Fruit fly (Drosophila melanogaster): ENCODE measurements around the gene tup.

tup gene

dm6 chr2L:18900976-18901375 lies 19.9 kb upstream of the tup start:
- TF ChIP-seq CG9948 (tag; optimal IDR thresholded peaks at IDR 0.05): no peak
- TF ChIP-seq CG4496 (GFP tag; IDR thresholded peaks at IDR 0.05): no peak
- no peak for TF ChIP-seq EcR (GFP tag; optimal IDR thresholded peaks at IDR 0.05)
- TF ChIP-seq CG13204 (GFP tag; optimal IDR thresholded peaks at IDR 0.05): no peak
- no peak for TF ChIP-seq CG10348 (GFP tag; IDR thresholded peaks at IDR 0.05)
- TF ChIP-seq Pif1A (GFP tag; optimal IDR thresholded peaks at IDR 0.05): no peak
- peak; percentile 44 for TF ChIP-seq Snoo (tag; optimal IDR thresholded peaks at IDR 0.05)

dm6 chr2L:18899862-18900261 lies 18.8 kb upstream of the tup start:
- TF ChIP-seq CG8159 (tag; optimal IDR thresholded peaks at IDR 0.05) (no peak), CG10348 (GFP tag; IDR thresholded peaks at IDR 0.05) (no peak), CG34367 (tag; optimal IDR thresholded peaks at IDR 0.05) (no peak), CG13204 (GFP tag; optimal IDR thresholded peaks at IDR 0.05) (no peak), Pif1A (GFP tag; optimal IDR thresholded peaks at IDR 0.05) (peak; percentile 14), CG32121 (GFP tag; IDR thresholded peaks at IDR 0.05) (no peak), fd96Ca (GFP tag; IDR thresholded peaks at IDR 0.05) (0 out of 3 replicates have a peak, but pooled peaks have one; percentile 20), EcR (GFP tag; optimal IDR thresholded peaks at IDR 0.05) (no peak), Snoo (tag; optimal IDR thresholded peaks at IDR 0.05) (no peak), Ets98B (GFP tag; IDR thresholded peaks at IDR 0.05) (0 out of 2 replicates have a peak, but pooled peaks have one; percentile 16), CG17806 (tag; optimal IDR thresholded peaks at IDR 0.05) (no peak), CG9948 (tag; optimal IDR thresholded peaks at IDR 0.05) (no peak), CG12605 (GFP tag; IDR thresholded peaks at IDR 0.05) (no peak), CG8301 (tag; optimal IDR thresholded peaks at IDR 0.05) (peak; percentile 52), CG14655 (GFP tag; optimal IDR thresholded peaks at IDR 0.05) (peak; percentile 46), CG4496 (GFP tag; IDR thresholded peaks at IDR 0.05) (0 out of 3 replicates have a peak, but pooled peaks have one; percentile 7), rn (GFP tag; IDR thresholded peaks at IDR 0.05) (no peak), gl (tag; optimal IDR thresholded peaks at IDR 0.05) (no peak)

dm6 chr2L:18899254-18899653 lies 18.2 kb upstream of the tup start:
- TF ChIP-seq CG32121 (GFP tag; IDR thresholded peaks at IDR 0.05): no peak
- no peak for TF ChIP-seq gl (tag; optimal IDR thresholded peaks at IDR 0.05)
- peak; percentile 4 for TF ChIP-seq CG17806 (tag; optimal IDR thresholded peaks at IDR 0.05)
- peak; percentile 31 for TF ChIP-seq CG9948 (tag; optimal IDR thresholded peaks at IDR 0.05)
- peak; percentile 55 for TF ChIP-seq Pif1A (GFP tag; optimal IDR thresholded peaks at IDR 0.05)
- no peak for TF ChIP-seq CG15710 (tag; optimal IDR thresholded peaks at IDR 0.05)
- TF ChIP-seq CG14655 (GFP tag; optimal IDR thresholded peaks at IDR 0.05): peak; percentile 61
- no peak for TF ChIP-seq CG4496 (GFP tag; IDR thresholded peaks at IDR 0.05)
- TF ChIP-seq CG13204 (GFP tag; optimal IDR thresholded peaks at IDR 0.05): no peak
- TF ChIP-seq Ets98B (GFP tag; IDR thresholded peaks at IDR 0.05): no peak
- no peak for TF ChIP-seq CG8159 (tag; optimal IDR thresholded peaks at IDR 0.05)
- no peak for TF ChIP-seq EcR (GFP tag; optimal IDR thresholded peaks at IDR 0.05)
- TF ChIP-seq D1 (tag; optimal IDR thresholded peaks at IDR 0.05): no peak
- no peak for TF ChIP-seq CG10348 (GFP tag; IDR thresholded peaks at IDR 0.05)
- TF ChIP-seq fd96Ca (GFP tag; IDR thresholded peaks at IDR 0.05): no peak
- TF ChIP-seq CG12605 (GFP tag; IDR thresholded peaks at IDR 0.05): no peak
- TF ChIP-seq CG34367 (tag; optimal IDR thresholded peaks at IDR 0.05): no peak
- peak; percentile 58 for TF ChIP-seq CG8301 (tag; optimal IDR thresholded peaks at IDR 0.05)
- TF ChIP-seq Pif1B (GFP tag; optimal IDR thresholded peaks at IDR 0.05): peak; percentile 38
- TF ChIP-seq Snoo (tag; optimal IDR thresholded peaks at IDR 0.05): no peak
- no peak for TF ChIP-seq rn (GFP tag; IDR thresholded peaks at IDR 0.05)

- TF ChIP-seq CG12605 (GFP tag; IDR thresholded peaks at IDR 0.05) (no peak), Ets98B (GFP tag; IDR thresholded peaks at IDR 0.05) (no peak), fd96Ca (GFP tag; IDR thresholded peaks at IDR 0.05) (no peak)
These were observed 16.9 kb upstream of the tup start for dm6 chr2L:18897992-18898391.

dm6 chr2L:18896818-18897578 lies 15.9 kb upstream of the tup start:
- TF ChIP-seq CG15710 (tag; optimal IDR thresholded peaks at IDR 0.05) (no peak), Pif1B (GFP tag; optimal IDR thresholded peaks at IDR 0.05) (no peak), EcR (GFP tag; optimal IDR thresholded peaks at IDR 0.05) (no peak), CG9948 (tag; optimal IDR thresholded peaks at IDR 0.05) (no peak), rn (GFP tag; IDR thresholded peaks at IDR 0.05) (no peak), CG8301 (tag; optimal IDR thresholded peaks at IDR 0.05) (no peak), CG8159 (tag; optimal IDR thresholded peaks at IDR 0.05) (no peak), Snoo (tag; optimal IDR thresholded peaks at IDR 0.05) (no peak), Pif1A (GFP tag; optimal IDR thresholded peaks at IDR 0.05) (no peak), CG4496 (GFP tag; IDR thresholded peaks at IDR 0.05) (no peak), CG14655 (GFP tag; optimal IDR thresholded peaks at IDR 0.05) (no peak), CG32121 (GFP tag; IDR thresholded peaks at IDR 0.05) (no peak), Ets98B (GFP tag; IDR thresholded peaks at IDR 0.05) (no peak), gl (tag; optimal IDR thresholded peaks at IDR 0.05) (no peak), fd96Ca (GFP tag; IDR thresholded peaks at IDR 0.05) (no peak), D1 (tag; optimal IDR thresholded peaks at IDR 0.05) (no peak), CG34367 (tag; optimal IDR thresholded peaks at IDR 0.05) (no peak), CG17806 (tag; optimal IDR thresholded peaks at IDR 0.05) (no peak), CG13204 (GFP tag; optimal IDR thresholded peaks at IDR 0.05) (no peak)

dm6 chr2L:18896371-18896770 lies 15.3 kb upstream of the tup start:
- TF ChIP-seq CG4496 (GFP tag; IDR thresholded peaks at IDR 0.05): no peak
- no peak for TF ChIP-seq CG10348 (GFP tag; IDR thresholded peaks at IDR 0.05)
- no peak for TF ChIP-seq CG8159 (tag; optimal IDR thresholded peaks at IDR 0.05)
- no peak for TF ChIP-seq CG15710 (tag; optimal IDR thresholded peaks at IDR 0.05)
- no peak for TF ChIP-seq CG13204 (GFP tag; optimal IDR thresholded peaks at IDR 0.05)
- TF ChIP-seq Pif1A (GFP tag; optimal IDR thresholded peaks at IDR 0.05): no peak
- no peak for TF ChIP-seq CG14655 (GFP tag; optimal IDR thresholded peaks at IDR 0.05)
- no peak for TF ChIP-seq Snoo (tag; optimal IDR thresholded peaks at IDR 0.05)
- no peak for TF ChIP-seq CG12605 (GFP tag; IDR thresholded peaks at IDR 0.05)
- no peak for TF ChIP-seq D1 (tag; optimal IDR thresholded peaks at IDR 0.05)
- no peak for TF ChIP-seq CG9948 (tag; optimal IDR thresholded peaks at IDR 0.05)
- TF ChIP-seq CG17806 (tag; optimal IDR thresholded peaks at IDR 0.05): no peak
- no peak for TF ChIP-seq EcR (GFP tag; optimal IDR thresholded peaks at IDR 0.05)
- no peak for TF ChIP-seq Ets98B (GFP tag; IDR thresholded peaks at IDR 0.05)
- no peak for TF ChIP-seq CG34367 (tag; optimal IDR thresholded peaks at IDR 0.05)
- no peak for TF ChIP-seq Pif1B (GFP tag; optimal IDR thresholded peaks at IDR 0.05)
- TF ChIP-seq CG8301 (tag; optimal IDR thresholded peaks at IDR 0.05): no peak

Data from whole organism, pupa.